Fruit fly (Drosophila melanogaster) S2 (cell line): Measurements from ENCODE around the gene CG9014.

ENCODE experiments used
- CG8478 ChIP-seq: fragments of >200 bp; optimal IDR thresholded peaks from 2 replicates; lab custom pipeline; 2018
- CTCF ChIP-seq, 2 experiments: fragments of >200 bp; optimal IDR thresholded peaks; 2 replicates each; lab custom pipeline; 2018

- no peak for TF ChIP-seq CTCF (optimal IDR thresholded peaks at IDR 0.05; lab: Kevin White, UChicago)
- TF ChIP-seq CG8478 (lab: Kevin White, UChicago) = no peak
Measured at dm6 chr2L:13735838-13736237, 12.4 kb upstream of the CG9014 start, which contains the start of gene nur.
